Fruit fly (Drosophila melanogaster) whole organism, embryonic: ENCODE measurements around the gene CG5516.

Experiments used
- ATbp ChIP-seq: fragments of 200-800 bp; sonication (Bioruptor generic); optimal IDR thresholded peaks from 2 replicates; lab custom pipeline; 2017; ENCODE audit warnings: missing biosample characterization, mild to moderate bottlenecking, missing genetic modification characterization, missing genetic modification reagents
- Asciz ChIP-seq: fragments of 200-800 bp; sonication (Bioruptor generic); optimal IDR thresholded peaks from 2 replicates; lab custom pipeline; 2017; ENCODE audit warnings: missing biosample characterization, mild to moderate bottlenecking, missing genetic modification characterization, missing genetic modification reagents
- C15 ChIP-seq: fragments of 200-800 bp; sonication (Bioruptor generic); IDR thresholded peaks from 3 replicates; pipeline ENCODE4 v1.3.6; 2022; ENCODE audit warnings: missing biosample characterization, missing genetic modification characterization
- CG13296 ChIP-seq: fragments of 200-800 bp; sonication (Bioruptor generic); optimal IDR thresholded peaks from 3 replicates; lab custom pipeline; 2018; ENCODE audit warnings: missing biosample characterization, mild to moderate bottlenecking, missing genetic modification characterization
- CG15269 ChIP-seq: fragments of 200-800 bp; sonication (Bioruptor generic); optimal IDR thresholded peaks from 2 replicates; lab custom pipeline; 2018; ENCODE audit warnings: missing biosample characterization, mild to moderate bottlenecking, missing genetic modification characterization, moderate library complexity
- CG1603 ChIP-seq: fragments of 200-800 bp; sonication (Bioruptor generic); optimal IDR thresholded peaks from 2 replicates; lab custom pipeline; 2019; ENCODE audit warnings: missing biosample characterization, mild to moderate bottlenecking, missing genetic modification characterization, moderate library complexity
- CG17359 ChIP-seq: fragments of 200-800 bp; sonication (Bioruptor generic); optimal IDR thresholded peaks from 3 replicates; lab custom pipeline; 2018; ENCODE audit warnings: missing biosample characterization, mild to moderate bottlenecking, missing genetic modification characterization, moderate library complexity
- CG17568 ChIP-seq: fragments of 200-800 bp; sonication (Bioruptor generic); optimal IDR thresholded peaks from 2 replicates; lab custom pipeline; 2018; ENCODE audit warnings: missing biosample characterization, mild to moderate bottlenecking, missing genetic modification characterization, moderate library complexity
- CG18262 ChIP-seq: fragments of 200-800 bp; optimal IDR thresholded peaks from 3 replicates; lab custom pipeline; 2019; ENCODE audit warnings: missing biosample characterization, mild to moderate bottlenecking, missing genetic modification characterization, moderate library complexity
- CG18764 ChIP-seq: fragments of 200-800 bp; sonication (Bioruptor generic); optimal IDR thresholded peaks from 3 replicates; lab custom pipeline; 2016; ENCODE audit warnings: missing biosample characterization, missing genetic modification characterization
- CG2120 ChIP-seq: fragments of 200-800 bp; sonication (Bioruptor generic); optimal IDR thresholded peaks from 3 replicates; lab custom pipeline; 2016; ENCODE audit warnings: missing biosample characterization, missing genetic modification characterization
- CG2678 ChIP-seq: fragments of 200-800 bp; sonication (Bioruptor generic); optimal IDR thresholded peaks from 3 replicates; lab custom pipeline; 2019; ENCODE audit warnings: missing biosample characterization, mild to moderate bottlenecking, missing genetic modification characterization, moderate library complexity
- CG3065 ChIP-seq: fragments of 200-800 bp; sonication (Bioruptor generic); optimal IDR thresholded peaks from 2 replicates; lab custom pipeline; 2016; ENCODE audit warnings: missing biosample characterization, missing genetic modification characterization
- CG31365 ChIP-seq: fragments of 200-800 bp; sonication (Bioruptor generic); optimal IDR thresholded peaks from 2 replicates; lab custom pipeline; 2018; ENCODE audit warnings: missing biosample characterization, mild to moderate bottlenecking, missing genetic modification characterization
- CG4707 ChIP-seq: fragments of 200-800 bp; sonication (Bioruptor generic); optimal IDR thresholded peaks from 2 replicates; lab custom pipeline; 2018; ENCODE audit warnings: missing biosample characterization, mild to moderate bottlenecking, missing genetic modification characterization, moderate library complexity
- CG5180 ChIP-seq: fragments of 200-800 bp; sonication (Bioruptor generic); optimal IDR thresholded peaks from 3 replicates; lab custom pipeline; 2017; ENCODE audit warnings: missing biosample characterization, missing genetic modification characterization, mild to moderate bottlenecking, moderate library complexity, missing genetic modification reagents
- CG6813 ChIP-seq: fragments of 200-800 bp; sonication (Bioruptor generic); optimal IDR thresholded peaks from 2 replicates; lab custom pipeline; 2017; ENCODE audit warnings: missing biosample characterization, missing genetic modification characterization, mild to moderate bottlenecking, moderate library complexity, missing genetic modification reagents
- CG9727 ChIP-seq: fragments of 200-800 bp; sonication (Bioruptor generic); optimal IDR thresholded peaks from 3 replicates; lab custom pipeline; 2017; ENCODE audit warnings: missing biosample characterization, mild to moderate bottlenecking, missing genetic modification characterization
- CG9817 ChIP-seq: fragments of 200-800 bp; sonication (Bioruptor generic); optimal IDR thresholded peaks from 2 replicates; lab custom pipeline; 2018; ENCODE audit warnings: missing biosample characterization, mild to moderate bottlenecking, missing genetic modification characterization, moderate library complexity
- Dll ChIP-seq: fragments of 200-800 bp; sonication (Bioruptor generic); IDR thresholded peaks from 4 replicates; pipeline ENCODE4 v1.3.6; 2022; ENCODE audit warnings: missing biosample characterization, missing genetic modification characterization; ENCODE audit not compliant: partially characterized antibody
- HLH3B ChIP-seq: fragments of 200-800 bp; sonication (Bioruptor generic); IDR thresholded peaks from 2 replicates; pipeline ENCODE4 v1.3.6; 2022; ENCODE audit warnings: missing biosample characterization, missing genetic modification characterization
- HmgD ChIP-seq: fragments of 200-800 bp; sonication (Bioruptor generic); optimal IDR thresholded peaks from 3 replicates; lab custom pipeline; 2016; ENCODE audit warnings: missing biosample characterization, missing genetic modification characterization
- Kr ChIP-seq: fragments of 200-800 bp; sonication (Bioruptor generic); optimal IDR thresholded peaks from 2 replicates; lab custom pipeline; 2017; ENCODE audit warnings: missing biosample characterization, mild to moderate bottlenecking, missing genetic modification characterization
- Med ChIP-seq: fragments of 200-800 bp; sonication (Bioruptor generic); peaks from one replicate; lab custom pipeline; 2016; ENCODE audit warnings: missing biosample characterization, missing genetic modification characterization, mild to moderate bottlenecking, inconsistent platforms, moderate library complexity
- Meics ChIP-seq: fragments of 200-800 bp; sonication (Bioruptor generic); optimal IDR thresholded peaks from 2 replicates; lab custom pipeline; 2017; ENCODE audit warnings: missing biosample characterization, mild to moderate bottlenecking, missing genetic modification characterization
- Mrtf ChIP-seq: fragments of 200-800 bp; sonication (Bioruptor generic); IDR thresholded peaks from 3 replicates; pipeline ENCODE4 v1.3.6; 2022; ENCODE audit warnings: missing biosample characterization, missing genetic modification characterization
- Nf-YA ChIP-seq: fragments of 200-800 bp; sonication (Bioruptor generic); IDR thresholded peaks from 2 replicates; pipeline ENCODE4 v1.3.6; 2022; ENCODE audit warnings: missing biosample characterization, missing genetic modification characterization
- Nf-YB ChIP-seq: fragments of 200-800 bp; sonication (Bioruptor generic); optimal IDR thresholded peaks from 3 replicates; lab custom pipeline; 2019; ENCODE audit warnings: missing biosample characterization, mild to moderate bottlenecking, missing genetic modification characterization, moderate library complexity
- PHDP ChIP-seq: fragments of 200-800 bp; sonication (Bioruptor generic); optimal IDR thresholded peaks from 3 replicates; lab custom pipeline; 2018; ENCODE audit warnings: missing biosample characterization, mild to moderate bottlenecking, missing genetic modification characterization, moderate library complexity
- Scr ChIP-seq: fragments of 200-800 bp; sonication (Bioruptor generic); IDR thresholded peaks from 2 replicates; pipeline ENCODE4 v1.3.6; 2022; ENCODE audit warnings: missing biosample characterization, missing genetic modification characterization; ENCODE audit not compliant: partially characterized antibody
- Vsx1 ChIP-seq: fragments of 200-800 bp; sonication (Bioruptor generic); optimal IDR thresholded peaks from 2 replicates; lab custom pipeline; 2017; ENCODE audit warnings: missing biosample characterization, mild to moderate bottlenecking, missing genetic modification characterization, missing genetic modification reagents
- abd-A ChIP-seq: fragments of 200-800 bp; sonication (Bioruptor generic); optimal IDR thresholded peaks from 3 replicates; lab custom pipeline; 2019; ENCODE audit warnings: missing biosample characterization, mild to moderate bottlenecking, missing genetic modification characterization, moderate library complexity
- caup ChIP-seq: fragments of 200-800 bp; sonication (Bioruptor generic); optimal IDR thresholded peaks from 3 replicates; lab custom pipeline; 2017; ENCODE audit warnings: missing biosample characterization, mild to moderate bottlenecking, missing genetic modification characterization, moderate library complexity; ENCODE audit not compliant: severe bottlenecking
- croc ChIP-seq: fragments of 200-800 bp; sonication (Bioruptor generic); conservative IDR thresholded peaks from 3 replicates; pipeline ENCODE4 v1.3.6; 2022; ENCODE audit warnings: missing biosample characterization, missing genetic modification characterization
- dimm ChIP-seq: fragments of 200-800 bp; sonication (Bioruptor generic); IDR thresholded peaks from 2 replicates; pipeline ENCODE4 v1.3.6; 2022; ENCODE audit warnings: missing biosample characterization, missing genetic modification characterization
- disco-r ChIP-seq: fragments of 200-800 bp; sonication (Bioruptor generic); optimal IDR thresholded peaks from 2 replicates; lab custom pipeline; 2016; ENCODE audit warnings: missing biosample characterization, missing genetic modification characterization
- dpn ChIP-seq, 2 experiments: fragments of 200-800 bp; sonication (Bioruptor generic); optimal IDR thresholded peaks; 3 replicates each; lab custom pipeline; 2016; ENCODE audit warnings: missing biosample characterization in 2 of 2, missing genetic modification characterization in 2 of 2
- fd3F ChIP-seq: fragments of 200-800 bp; sonication (Bioruptor generic); optimal IDR thresholded peaks from 2 replicates; lab custom pipeline; 2018; ENCODE audit warnings: missing biosample characterization, mild to moderate bottlenecking, missing genetic modification characterization, moderate library complexity
- gem ChIP-seq: fragments of 200-800 bp; sonication (Bioruptor generic); optimal IDR thresholded peaks from 2 replicates; lab custom pipeline; 2019; ENCODE audit warnings: missing biosample characterization, mild to moderate bottlenecking, missing genetic modification characterization, moderate library complexity
- ind ChIP-seq: fragments of 200-800 bp; sonication (Bioruptor generic); optimal IDR thresholded peaks from 3 replicates; lab custom pipeline; 2016; ENCODE audit warnings: missing biosample characterization, missing genetic modification characterization
- klu ChIP-seq: fragments of 200-800 bp; sonication (Bioruptor generic); IDR thresholded peaks from 2 replicates; pipeline ENCODE4 v1.3.6; 2022; ENCODE audit warnings: missing biosample characterization, missing genetic modification characterization
- lab ChIP-seq: fragments of 200-800 bp; sonication (Bioruptor generic); optimal IDR thresholded peaks from 3 replicates; lab custom pipeline; 2017; ENCODE audit warnings: missing biosample characterization, missing genetic modification characterization, mild to moderate bottlenecking, moderate library complexity, missing genetic modification reagents
- lilli ChIP-seq: fragments of 200-800 bp; sonication (Bioruptor generic); optimal IDR thresholded peaks from 3 replicates; lab custom pipeline; 2016; ENCODE audit warnings: missing biosample characterization, missing genetic modification characterization
- oc ChIP-seq: fragments of 200-800 bp; sonication (Bioruptor generic); optimal IDR thresholded peaks from 2 replicates; lab custom pipeline; 2018; ENCODE audit warnings: missing biosample characterization, mild to moderate bottlenecking, missing genetic modification characterization, moderate library complexity
- peb ChIP-seq: fragments of 200-800 bp; sonication (Bioruptor generic); IDR thresholded peaks from 2 replicates; pipeline ENCODE4 v1.3.6; 2022; ENCODE audit warnings: missing biosample characterization, missing genetic modification characterization
- prd ChIP-seq, 3 experiments: fragments of >200 bp in 2 of 3; fragments of 200-800 bp in 1 of 3; sonication (Bioruptor generic) in 1 of 3; optimal IDR thresholded peaks in 2 of 3; IDR thresholded peaks in 1 of 3; 2 replicates in 2 of 3; 3 replicates in 1 of 3; pipeline versions ENCODE4 v1.3.6 to Lab custom; 2017 to 2022; ENCODE audit warnings: missing biosample characterization in 1 of 3, missing genetic modification characterization in 1 of 3
- pros ChIP-seq: fragments of 200-800 bp; sonication (Bioruptor generic); optimal IDR thresholded peaks from 3 replicates; lab custom pipeline; 2019; ENCODE audit warnings: missing biosample characterization, mild to moderate bottlenecking, missing genetic modification characterization, moderate library complexity
- sens ChIP-seq: fragments of 200-800 bp; sonication (Bioruptor generic); peaks from one replicate; lab custom pipeline; 2016; ENCODE audit warnings: missing biosample characterization, missing genetic modification characterization
- unpg ChIP-seq: fragments of 200-800 bp; sonication (Bioruptor generic); optimal IDR thresholded peaks from 3 replicates; lab custom pipeline; 2018; ENCODE audit warnings: missing biosample characterization, mild to moderate bottlenecking, missing genetic modification characterization, moderate library complexity
- vfl ChIP-seq: fragments of 200-800 bp; sonication (Bioruptor generic); optimal IDR thresholded peaks from 2 replicates; lab custom pipeline; 2016; ENCODE audit warnings: missing biosample characterization, missing genetic modification characterization

The CG5516 gene

DNA sequence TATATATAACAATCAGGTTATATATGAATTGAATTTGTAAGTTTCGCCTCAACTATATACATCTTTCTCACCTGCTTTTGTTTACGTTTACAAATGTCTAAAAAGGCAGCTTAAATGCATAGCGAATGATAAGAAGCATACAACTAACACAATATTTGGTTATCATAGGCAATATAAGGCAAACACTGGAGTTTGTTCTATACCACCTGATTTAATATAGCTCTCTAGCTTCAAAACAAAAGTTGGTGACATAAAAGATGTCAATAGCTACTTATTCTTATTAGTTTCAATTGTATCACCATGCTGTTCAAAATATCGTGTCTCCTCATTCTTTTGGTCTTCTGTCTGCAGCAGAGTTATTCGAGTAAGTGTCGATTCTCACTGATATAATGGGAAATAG, 37.7 kb upstream of the CG5516 start (continued):
- TF ChIP-seq lab (GFP tag; lab: Kevin White, UChicago), result peak; percentile 31
- TF ChIP-seq Meics (GFP tag; lab: Kevin White, UChicago), result peak; percentile 20
- TF ChIP-seq dpn (GFP tag; optimal IDR thresholded peaks at IDR 0.05; lab: Kevin White, UChicago), result no peak
- TF ChIP-seq disco-r (GFP tag; lab: Kevin White, UChicago), result no peak
- no peak for TF ChIP-seq vfl (GFP tag; lab: Kevin White, UChicago)
- no peak for TF ChIP-seq Mrtf (GFP tag; lab: Robert Waterston, UW)
- no peak for TF ChIP-seq CG18262
- TF ChIP-seq CG5180 (GFP tag; lab: Kevin White, UChicago), result no peak
- peak; percentile 6 for TF ChIP-seq CG17568 (GFP tag; lab: Kevin White, UChicago)
- peak; percentile 13 for TF ChIP-seq CG6813
- TF ChIP-seq gem (tag; lab: Kevin White, UChicago), result no peak
- TF ChIP-seq ATbp, result peak; percentile 64
- no peak for TF ChIP-seq HmgD (GFP tag; lab: Kevin White, UChicago)
- peak; percentile 76 for TF ChIP-seq Med (GFP tag; lab: Kevin White, UChicago)
- no peak for TF ChIP-seq CG18764
- TF ChIP-seq HLH3B, result 0 out of 2 replicates have a peak, but pooled peaks have one; percentile 13
- TF ChIP-seq peb (GFP tag; lab: Robert Waterston, UW), result no peak
- no peak for TF ChIP-seq Vsx1 (GFP tag; lab: Kevin White, UChicago)
- peak; percentile 15 for TF ChIP-seq CG15269 (tag; lab: Kevin White, UChicago)
- peak; percentile 32 for TF ChIP-seq caup (GFP tag; lab: Kevin White, UChicago)
- TF ChIP-seq ind (GFP tag; lab: Kevin White, UChicago), result no peak
- TF ChIP-seq CG4707 (GFP tag; lab: Kevin White, UChicago), result peak; percentile 13
- no peak for TF ChIP-seq Scr
- TF ChIP-seq Asciz (GFP tag; lab: Kevin White, UChicago), result peak; percentile 65
- TF ChIP-seq croc, result no peak
- peak; percentile 56 for TF ChIP-seq sens (GFP tag; lab: Kevin White, UChicago)
- TF ChIP-seq CG2678 (tag; lab: Kevin White, UChicago), result peak; percentile 41
- TF ChIP-seq dimm (GFP tag; lab: Robert Waterston, UW), result no peak
- peak; percentile 6 for TF ChIP-seq unpg (GFP tag; lab: Kevin White, UChicago)
- no peak for TF ChIP-seq Nf-YB
- TF ChIP-seq fd3F (GFP tag; lab: Kevin White, UChicago), result peak; percentile 19
- TF ChIP-seq PHDP (tag; lab: Kevin White, UChicago), result peak; percentile 23
- TF ChIP-seq CG13296 (GFP tag; lab: Kevin White, UChicago), result no peak
- no peak for TF ChIP-seq CG31365 (tag; lab: Kevin White, UChicago)
- TF ChIP-seq CG1603, result peak; percentile 0
- peak; percentile 36 for TF ChIP-seq CG17359
- TF ChIP-seq oc (tag; lab: Kevin White, UChicago), result no peak

DNA sequence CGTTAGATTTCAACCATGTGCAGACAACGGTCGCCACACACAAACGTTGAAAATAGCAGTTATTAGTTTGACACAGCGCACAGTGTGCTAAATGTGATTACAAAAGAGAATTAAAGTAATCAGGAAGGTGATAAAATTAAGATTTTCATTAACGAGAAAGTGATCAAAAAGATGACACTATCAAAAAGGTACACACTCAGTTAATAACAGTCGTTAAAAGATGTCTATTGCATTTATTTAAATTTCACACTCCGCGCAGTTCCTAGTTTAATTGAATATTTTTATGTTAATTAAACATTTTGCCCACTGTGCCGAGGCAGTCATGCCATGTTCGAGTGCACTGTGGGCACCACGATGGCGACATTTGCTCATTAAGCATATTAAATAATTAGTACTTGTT, 36.5 kb upstream of the CG5516 start:
- TF ChIP-seq lilli (GFP tag; lab: Kevin White, UChicago) (peak; percentile 28), Dll (GFP tag; lab: Robert Waterston, UW) (no peak), pros (GFP tag; lab: Kevin White, UChicago) (no peak), C15 (GFP tag; lab: Robert Waterston, UW) (0 out of 3 replicates have a peak, but pooled peaks have one; percentile 14), CG9817 (tag; lab: Kevin White, UChicago) (peak; percentile 4), CG3065 (GFP tag; lab: Kevin White, UChicago) (no peak), CG2120 (GFP tag; lab: Kevin White, UChicago) (peak; percentile 6), Nf-YA (no peak), Kr (GFP tag; lab: Kevin White, UChicago) (no peak), CG6813 (no peak), abd-A (no peak), prd (optimal IDR thresholded peaks at IDR 0.05; lab: Kevin White, UChicago) (no peak), prd (GFP tag; IDR thresholded peaks at IDR 0.05; lab: Robert Waterston, UW) (peak; percentile 61; the same call in 1 of the 3 replicates), CG9727 (GFP tag; lab: Kevin White, UChicago) (peak; percentile 15), Asciz (GFP tag; lab: Kevin White, UChicago) (no peak), klu (GFP tag; lab: Robert Waterston, UW) (no peak)
